Fruit fly (Drosophila melanogaster): ENCODE measurements around the gene tgo.
A peak's percentile ranks its signal among the peaks of the same experiment; 100 is the strongest.

Gene tgo

DNA sequence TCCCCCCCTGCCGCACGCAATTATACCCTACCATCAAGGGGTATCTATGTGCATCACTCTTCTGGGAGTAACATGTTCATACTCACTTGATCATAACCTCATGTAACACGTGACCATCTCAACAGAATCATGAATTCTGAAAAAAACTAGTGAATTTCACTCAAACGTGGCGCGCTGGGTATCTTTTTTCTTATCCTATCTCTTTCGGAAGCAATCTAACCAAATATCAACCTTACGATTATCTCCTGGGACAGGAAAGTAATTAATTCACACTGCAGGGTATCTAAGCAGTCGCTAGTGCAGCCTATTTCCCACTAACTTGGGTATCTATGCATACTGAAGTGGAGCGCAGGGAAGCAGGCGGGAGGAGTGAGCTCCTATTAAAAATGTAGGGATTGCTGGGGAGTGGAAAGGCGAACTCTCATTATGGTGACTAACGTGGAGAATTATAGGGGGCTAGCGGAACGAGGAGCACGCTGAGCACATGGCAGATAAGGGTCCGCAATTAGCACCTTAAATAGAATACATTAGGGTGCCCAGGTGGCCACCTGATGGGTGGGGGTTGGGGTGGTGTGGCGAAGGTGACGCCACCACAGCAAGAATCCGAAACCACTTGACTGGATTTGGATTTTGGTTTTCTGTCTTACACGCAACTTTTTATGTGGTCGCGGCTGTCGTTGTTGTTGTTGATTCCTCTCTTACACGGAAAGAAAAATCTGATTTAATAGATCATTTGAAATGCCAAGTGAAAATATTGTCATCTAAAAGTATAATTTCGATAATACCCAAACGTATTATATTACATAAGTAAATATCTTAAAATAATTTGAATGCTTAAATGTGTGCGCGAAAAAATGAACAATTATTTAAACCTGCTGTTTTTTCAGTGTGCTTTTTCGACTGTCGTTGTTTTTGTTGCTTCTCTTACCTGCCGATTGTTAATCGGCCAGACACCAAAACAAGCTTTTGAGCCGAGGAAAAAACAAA lies 35.6 kb upstream of the tgo start (continued):
- TF ChIP-seq CG13624 (GFP tag; optimal IDR thresholded peaks at IDR 0.05) (peak; percentile 93), Hey (tag; optimal IDR thresholded peaks at IDR 0.05) (peak; percentile 87), h (optimal IDR thresholded peaks at IDR 0.05) (no peak), CG18619 (GFP tag; optimal IDR thresholded peaks at IDR 0.05) (peak; percentile 91), CG12104 (GFP tag; optimal IDR thresholded peaks at IDR 0.05) (peak; percentile 92), Fer2 (tag; optimal IDR thresholded peaks at IDR 0.05) (peak; percentile 89), trh (GFP tag; optimal IDR thresholded peaks at IDR 0.05) (peak; percentile 86), Dad (GFP tag; optimal IDR thresholded peaks at IDR 0.05) (peak; percentile 87), wdn (GFP tag; IDR thresholded peaks at IDR 0.05) (no peak), inv (GFP tag; IDR thresholded peaks at IDR 0.05; ENCODE audit: partially characterized antibody) (no peak), CG1602 (GFP tag; optimal IDR thresholded peaks at IDR 0.05) (peak; percentile 87), CG4617 (GFP tag; optimal IDR thresholded peaks at IDR 0.05; ENCODE audit: borderline replicate concordance) (peak; percentile 66), Blimp-1 (GFP tag; optimal IDR thresholded peaks at IDR 0.05) (peak; percentile 94), Dfd (GFP tag; optimal IDR thresholded peaks at IDR 0.05) (no peak), CG17186 (GFP tag; optimal IDR thresholded peaks at IDR 0.05) (peak; percentile 54), pan (optimal IDR thresholded peaks at IDR 0.05) (no peak), pan (GFP tag; optimal IDR thresholded peaks at IDR 0.05 in 1 of 2, IDR thresholded peaks at IDR 0.05 in 1 of 2) (no peak), eyg (GFP tag; optimal IDR thresholded peaks at IDR 0.05) (peak; percentile 63), pum (GFP tag; optimal IDR thresholded peaks at IDR 0.05) (peak; percentile 61), slbo (GFP tag; IDR thresholded peaks at IDR 0.05) (no peak), pb (GFP tag; optimal IDR thresholded peaks at IDR 0.05) (peak; percentile 81), Oaz (GFP tag; IDR thresholded peaks at IDR 0.05) (no peak), Spps (tag; optimal IDR thresholded peaks at IDR 0.05) (peak; percentile 91), ci (GFP tag; IDR thresholded peaks at IDR 0.05) (no peak), Bdp1 (GFP tag; optimal IDR thresholded peaks at IDR 0.05) (peak; percentile 23), CG10654 (GFP tag; optimal IDR thresholded peaks at IDR 0.05) (peak; percentile 91), Dip3 (GFP tag; optimal IDR thresholded peaks at IDR 0.05) (peak; percentile 77), CG1792 (GFP tag; optimal IDR thresholded peaks at IDR 0.05) (peak; percentile 62), CG14860 (GFP tag; IDR thresholded peaks at IDR 0.05; ENCODE audit: partially characterized antibody) (no peak), corto (GFP tag; optimal IDR thresholded peaks at IDR 0.05) (peak; percentile 93), CG13296 (GFP tag; optimal IDR thresholded peaks at IDR 0.05) (peak; percentile 93), Doc2 (GFP tag; IDR thresholded peaks at IDR 0.05) (no peak), dpn (GFP tag; optimal IDR thresholded peaks at IDR 0.05) (peak; percentile 85 to 92), cwo (GFP tag; optimal IDR thresholded peaks at IDR 0.05) (peak; percentile 86), NK7.1 (GFP tag; optimal IDR thresholded peaks at IDR 0.05) (peak; percentile 37), Poxn (GFP tag; IDR thresholded peaks at IDR 0.05) (no peak), B-H1 (GFP tag; IDR thresholded peaks at IDR 0.05) (no peak), CG14965 (GFP tag; optimal IDR thresholded peaks at IDR 0.05; ENCODE audit: borderline replicate concordance) (no peak), YL-1 (GFP tag; optimal IDR thresholded peaks at IDR 0.05) (peak; percentile 47), jumu (GFP tag; optimal IDR thresholded peaks at IDR 0.05) (peak; percentile 59), HLHmδ (GFP tag; optimal IDR thresholded peaks at IDR 0.05) (no peak), ken (GFP tag; IDR thresholded peaks at IDR 0.05) (no peak), HLH3B (GFP tag; IDR thresholded peaks at IDR 0.05) (no peak), Chrac-16 (GFP tag; optimal IDR thresholded peaks at IDR 0.05) (peak; percentile 85), CG17359 (tag; optimal IDR thresholded peaks at IDR 0.05) (peak; percentile 95), CG6689 (GFP tag; IDR thresholded peaks at IDR 0.05) (no peak), CG33557 (GFP tag; optimal IDR thresholded peaks at IDR 0.05) (peak; percentile 74), CG15011 (GFP tag; optimal IDR thresholded peaks at IDR 0.05) (peak; percentile 90), slou (GFP tag; optimal IDR thresholded peaks at IDR 0.05) (peak; percentile 58), CG30020 (tag; optimal IDR thresholded peaks at IDR 0.05) (peak; percentile 52)

Data from whole organism, embryonic.